Fruit fly (Drosophila melanogaster) whole organism, embryonic: ENCODE measurements around the gene CG4982.
A peak's percentile ranks its signal among the peaks of the same experiment; 100 is the strongest.

Experiments
- Blimp-1 ChIP-seq: fragments of 200-800 bp; sonication (Bioruptor generic); optimal IDR thresholded peaks from 3 replicates; lab custom pipeline; 2018; ENCODE audit warnings: missing biosample characterization, missing genetic modification characterization, mild to moderate bottlenecking, moderate library complexity, missing genetic modification reagents
- CG13287 ChIP-seq: fragments of 200-800 bp; sonication (Bioruptor generic); IDR thresholded peaks from 2 replicates; pipeline ENCODE4 v1.3.6; 2022; ENCODE audit warnings: missing biosample characterization, missing genetic modification characterization; ENCODE audit not compliant: partially characterized antibody
- CG13775 ChIP-seq: fragments of 200-800 bp; sonication (Bioruptor generic); optimal IDR thresholded peaks from 3 replicates; lab custom pipeline; 2017; ENCODE audit warnings: missing biosample characterization, mild to moderate bottlenecking, missing genetic modification characterization
- CG14441 ChIP-seq: fragments of 200-800 bp; sonication (Bioruptor generic); IDR thresholded peaks from 2 replicates; pipeline ENCODE4 v1.3.6; 2022; ENCODE audit warnings: missing biosample characterization, missing genetic modification characterization
- CG15011 ChIP-seq: fragments of 200-800 bp; sonication (Bioruptor generic); optimal IDR thresholded peaks from 3 replicates; lab custom pipeline; 2018; ENCODE audit warnings: missing biosample characterization, mild to moderate bottlenecking, missing genetic modification characterization
- CG18764 ChIP-seq: fragments of 200-800 bp; sonication (Bioruptor generic); optimal IDR thresholded peaks from 3 replicates; lab custom pipeline; 2016; ENCODE audit warnings: missing biosample characterization, missing genetic modification characterization
- CG2120 ChIP-seq: fragments of 200-800 bp; sonication (Bioruptor generic); optimal IDR thresholded peaks from 3 replicates; lab custom pipeline; 2016; ENCODE audit warnings: missing biosample characterization, missing genetic modification characterization
- CG2712 ChIP-seq: fragments of 200-800 bp; optimal IDR thresholded peaks from 3 replicates; lab custom pipeline; 2019; ENCODE audit warnings: missing biosample characterization, mild to moderate bottlenecking, missing genetic modification characterization, moderate library complexity
- CG3065 ChIP-seq: fragments of 200-800 bp; sonication (Bioruptor generic); optimal IDR thresholded peaks from 2 replicates; lab custom pipeline; 2016; ENCODE audit warnings: missing biosample characterization, missing genetic modification characterization
- CG31365 ChIP-seq: fragments of 200-800 bp; sonication (Bioruptor generic); optimal IDR thresholded peaks from 2 replicates; lab custom pipeline; 2018; ENCODE audit warnings: missing biosample characterization, mild to moderate bottlenecking, missing genetic modification characterization
- CG31441 ChIP-seq: fragments of 200-800 bp; sonication (Bioruptor generic); IDR thresholded peaks from 2 replicates; pipeline ENCODE4 v1.3.6; 2022; ENCODE audit warnings: missing biosample characterization, missing genetic modification characterization
- CG42726 ChIP-seq: fragments of 200-800 bp; sonication (Bioruptor generic); IDR thresholded peaks from 2 replicates; pipeline ENCODE4 v1.3.6; 2022; ENCODE audit warnings: missing biosample characterization, missing genetic modification characterization; ENCODE audit not compliant: partially characterized antibody
- CG43689 ChIP-seq: fragments of 200-800 bp; sonication (Bioruptor generic); IDR thresholded peaks from 2 replicates; pipeline ENCODE4 v1.3.6; 2022; ENCODE audit warnings: missing biosample characterization, missing genetic modification characterization
- CG5245 ChIP-seq: fragments of 200-800 bp; sonication (Bioruptor generic); optimal IDR thresholded peaks from 3 replicates; lab custom pipeline; 2016; ENCODE audit warnings: missing biosample characterization, missing genetic modification characterization
- CG7271 ChIP-seq: fragments of 200-800 bp; sonication (Bioruptor generic); optimal IDR thresholded peaks from 2 replicates; lab custom pipeline; 2018; ENCODE audit warnings: missing biosample characterization, mild to moderate bottlenecking, missing genetic modification characterization, moderate library complexity
- CG8089 ChIP-seq: fragments of 200-800 bp; sonication (Bioruptor generic); optimal IDR thresholded peaks from 3 replicates; lab custom pipeline; 2016; ENCODE audit warnings: missing biosample characterization, missing genetic modification characterization
- CG8290 ChIP-seq, 3 experiments: fragments of 200-800 bp; sonication (Bioruptor generic); optimal IDR thresholded peaks; 2 replicates each; lab custom pipeline; 2016 to 2019; ENCODE audit warnings: missing biosample characterization in 3 of 3, missing genetic modification characterization in 3 of 3, mild to moderate bottlenecking in 2 of 3, moderate library complexity in 1 of 3
- CG8388 ChIP-seq: fragments of 200-800 bp; sonication (Bioruptor generic); optimal IDR thresholded peaks from 2 replicates; lab custom pipeline; 2019; ENCODE audit warnings: missing biosample characterization, mild to moderate bottlenecking, missing genetic modification characterization, moderate library complexity
- Dip3 ChIP-seq: fragments of 200-800 bp; sonication (Bioruptor generic); optimal IDR thresholded peaks from 3 replicates; lab custom pipeline; 2016; ENCODE audit warnings: missing biosample characterization, missing genetic modification characterization
- Drgx ChIP-seq: fragments of 200-800 bp; sonication (Bioruptor generic); IDR thresholded peaks from 2 replicates; pipeline ENCODE4 v1.3.6; 2022; ENCODE audit warnings: missing biosample characterization, missing genetic modification characterization
- E2f2 ChIP-seq: fragments of 200-800 bp; sonication (Bioruptor generic); IDR thresholded peaks from 2 replicates; pipeline ENCODE4 v1.3.6; 2022; ENCODE audit warnings: missing biosample characterization, missing genetic modification characterization
- Lim3 ChIP-seq: fragments of 200-800 bp; sonication (Bioruptor generic); IDR thresholded peaks from 2 replicates; pipeline ENCODE4 v1.3.6; 2022; ENCODE audit warnings: missing biosample characterization, missing genetic modification characterization
- MTF-1 ChIP-seq: fragments of 200-800 bp; sonication (Bioruptor generic); optimal IDR thresholded peaks from 2 replicates; lab custom pipeline; 2018; ENCODE audit warnings: missing biosample characterization, mild to moderate bottlenecking, missing genetic modification characterization, borderline replicate concordance
- Oaz ChIP-seq: fragments of 200-800 bp; sonication (Bioruptor generic); IDR thresholded peaks from 2 replicates; pipeline ENCODE4 v1.3.6; 2022; ENCODE audit warnings: missing biosample characterization, missing genetic modification characterization
- bsh ChIP-seq, 2 experiments: fragments of 200-800 bp; sonication (Bioruptor generic); optimal IDR thresholded peaks; 2 replicates each; lab custom pipeline; 2017 to 2018; ENCODE audit warnings: mild to moderate bottlenecking in 2 of 2, missing biosample characterization in 2 of 2, missing genetic modification characterization in 2 of 2, moderate library complexity in 1 of 2
- cato ChIP-seq: fragments of 200-800 bp; sonication (Bioruptor generic); optimal IDR thresholded peaks from 2 replicates; lab custom pipeline; 2016; ENCODE audit warnings: missing biosample characterization, missing genetic modification characterization, borderline replicate concordance
- chinmo ChIP-seq: fragments of 200-800 bp; sonication (Bioruptor generic); IDR thresholded peaks from 4 replicates; pipeline ENCODE4 v1.3.6; 2022; ENCODE audit warnings: missing biosample characterization, missing genetic modification characterization; ENCODE audit not compliant: partially characterized antibody
- hb ChIP-seq: fragments of 200-800 bp; sonication (Bioruptor generic); IDR thresholded peaks from 3 replicates; pipeline ENCODE4 v1.3.6; 2022; ENCODE audit warnings: missing biosample characterization, missing genetic modification characterization; ENCODE audit not compliant: partially characterized antibody
- kah ChIP-seq: fragments of 200-800 bp; sonication (Bioruptor generic); optimal IDR thresholded peaks from 2 replicates; lab custom pipeline; 2018; ENCODE audit warnings: missing biosample characterization, mild to moderate bottlenecking, missing genetic modification characterization
- nom ChIP-seq: fragments of 200-800 bp; sonication (Bioruptor generic); optimal IDR thresholded peaks from 2 replicates; lab custom pipeline; 2017; ENCODE audit warnings: missing biosample characterization, missing genetic modification characterization, mild to moderate bottlenecking, moderate library complexity, missing genetic modification reagents
- otp ChIP-seq: fragments of 200-800 bp; sonication (Bioruptor generic); IDR thresholded peaks from 3 replicates; pipeline ENCODE4, ENCODE4 v1.3.6; 2022; ENCODE audit warnings: missing biosample characterization, missing genetic modification characterization
- rib ChIP-seq: fragments of 200-800 bp; sonication (Bioruptor generic); IDR thresholded peaks from 2 replicates; pipeline ENCODE4 v1.3.6; 2022; ENCODE audit warnings: missing biosample characterization, missing genetic modification characterization
- sug ChIP-seq: fragments of 200-800 bp; optimal IDR thresholded peaks from 2 replicates; lab custom pipeline; 2019; ENCODE audit warnings: missing biosample characterization, mild to moderate bottlenecking, missing genetic modification characterization, moderate library complexity
- vvl ChIP-seq: fragments of 200-800 bp; sonication (Bioruptor generic); IDR thresholded peaks from 2 replicates; pipeline ENCODE4 v1.3.6; 2022; ENCODE audit warnings: missing biosample characterization, missing genetic modification characterization

CG4982 gene

DNA sequence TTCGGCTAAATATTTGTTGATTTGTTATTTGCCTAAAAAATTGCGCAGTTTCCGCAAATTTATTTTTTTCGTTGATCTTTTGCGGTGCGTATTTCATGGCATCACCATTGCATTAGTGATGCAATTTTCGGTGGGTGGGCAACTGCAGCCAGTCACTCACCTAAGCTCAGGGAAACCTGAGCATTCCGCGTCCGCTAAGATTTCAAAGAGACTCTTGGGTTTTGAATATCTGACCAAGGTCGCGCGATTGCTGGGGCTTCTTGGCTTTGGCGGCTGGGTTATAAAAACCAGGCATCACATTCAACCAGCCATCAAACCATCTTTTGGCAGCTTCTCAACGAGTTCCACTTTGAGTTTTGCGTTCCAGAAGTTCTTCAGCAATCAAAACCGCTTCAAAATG, 38.8 kb upstream of the CG4982 start, which contains the start of gene CG13071:
Gene CG13071 (plus strand): TSS at position 301 of the 400 bp plus-strand sequence.
- no peak for TF ChIP-seq CG13287 (GFP tag; lab: Robert Waterston, UW)
- no peak for TF ChIP-seq Drgx
- TF ChIP-seq CG8388 (GFP tag; lab: Kevin White, UChicago), result no peak
- no peak for TF ChIP-seq Dip3 (GFP tag; lab: Kevin White, UChicago)
- TF ChIP-seq CG42726 (GFP tag; lab: Robert Waterston, UW), result no peak
- no peak for TF ChIP-seq CG8290 (GFP tag; optimal IDR thresholded peaks at IDR 0.05; lab: Kevin White, UChicago)
- no peak for TF ChIP-seq CG8290 (tag; optimal IDR thresholded peaks at IDR 0.05; lab: Kevin White, UChicago)
- TF ChIP-seq CG13775, result no peak
- no peak for TF ChIP-seq Lim3
- TF ChIP-seq CG2712 (tag; lab: Kevin White, UChicago), result no peak
- TF ChIP-seq CG7271 (tag; lab: Kevin White, UChicago), result no peak
- no peak for TF ChIP-seq kah (GFP tag; lab: Kevin White, UChicago)
- TF ChIP-seq CG8089 (GFP tag; lab: Kevin White, UChicago), result no peak

DNA sequence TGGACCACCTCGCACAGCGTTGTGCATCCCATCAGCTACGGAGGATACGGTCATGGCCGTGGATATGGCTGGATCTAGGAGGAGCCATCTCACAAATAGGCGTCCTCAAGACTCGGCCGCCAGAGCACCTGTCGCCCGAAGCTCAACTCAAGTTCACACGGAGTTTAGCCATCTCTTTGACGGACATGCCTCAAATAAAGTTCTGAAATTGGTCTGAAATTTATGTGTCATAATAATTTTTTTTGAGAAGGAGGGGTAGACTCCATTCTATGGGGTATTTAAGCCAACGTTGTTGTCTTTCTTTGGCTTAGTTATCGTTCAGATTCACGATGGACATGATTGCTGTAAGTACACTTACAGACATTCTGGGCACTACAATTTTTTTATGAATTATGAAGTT, 38.2 kb upstream of the CG4982 start, which contains the start of gene CG13070:
Gene CG13070 (plus strand): TSS at position 301 of the 400 bp plus-strand sequence.
- TF ChIP-seq bsh (GFP tag; optimal IDR thresholded peaks at IDR 0.05; lab: Kevin White, UChicago) (no peak), CG7271 (tag; lab: Kevin White, UChicago) (no peak), CG3065 (GFP tag; lab: Kevin White, UChicago) (no peak), CG43689 (no peak)

DNA sequence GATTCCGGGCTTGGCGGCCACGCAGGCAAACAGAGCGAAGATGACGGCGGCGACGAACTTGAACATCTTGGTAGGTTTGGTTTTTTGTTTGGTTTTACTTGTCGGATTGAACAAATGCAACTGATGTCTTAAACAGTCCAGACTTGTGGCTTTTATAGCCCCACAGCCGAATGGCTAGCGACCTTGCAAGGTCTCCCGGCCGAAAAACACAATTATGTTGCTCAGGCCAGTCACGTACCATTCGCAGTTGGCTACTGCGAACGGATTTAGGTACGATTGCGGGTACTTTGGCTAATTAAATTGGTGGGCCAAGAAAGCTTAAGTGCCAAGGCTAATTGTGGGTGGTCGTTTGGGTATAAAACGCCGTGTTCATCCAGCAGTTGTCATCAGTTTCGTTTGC, 36.3 kb upstream of the CG4982 start, which contains the start of the genes CG13051 and CG13069:
Gene CG13051 (minus strand): TSS at position 101 of the 400 bp plus-strand sequence.
Gene CG13069 (plus strand): TSS at position 386 of the 400 bp plus-strand sequence.
- TF ChIP-seq Oaz (GFP tag; lab: Robert Waterston, UW) (no peak), chinmo (0 out of 4 replicates have a peak, but pooled peaks have one; percentile 15)

DNA sequence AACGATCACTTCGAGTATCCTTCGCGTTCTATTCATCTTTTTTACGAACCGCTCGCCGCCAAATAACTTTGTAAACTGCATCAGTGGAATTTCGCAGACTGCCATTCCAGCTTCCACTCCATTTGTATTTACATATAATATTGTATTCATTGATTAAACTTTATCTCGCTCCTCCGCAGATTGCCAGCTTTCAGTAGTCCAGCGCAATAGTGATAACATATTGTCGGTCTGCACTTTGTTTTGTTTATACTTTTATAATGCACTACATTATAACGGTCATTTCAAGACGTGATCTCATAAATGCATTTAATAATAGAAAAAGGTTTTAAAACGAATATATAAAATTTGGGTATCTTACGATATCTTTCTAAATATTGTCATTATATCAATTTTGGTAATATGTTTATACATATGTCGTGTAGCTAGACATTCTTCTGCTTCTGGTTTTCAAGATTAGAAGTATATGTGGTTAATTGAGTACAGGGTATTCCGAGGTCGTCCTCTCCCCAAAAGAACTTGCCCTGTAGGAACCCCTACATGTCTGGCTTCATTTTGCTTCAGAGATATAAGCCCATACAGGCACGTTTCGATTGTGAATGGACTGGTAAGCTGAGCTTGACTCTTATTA, 33.0 kb upstream of the CG4982 start, which contains the start of gene CG4950:
Gene CG4950 (minus strand): TSS at position 51 of the 628 bp plus-strand sequence.
- peak; percentile 15 for TF ChIP-seq nom (GFP tag; lab: Kevin White, UChicago)
- peak in 1 of 2 experiments; percentile 9 for TF ChIP-seq bsh (GFP tag; optimal IDR thresholded peaks at IDR 0.05; lab: Kevin White, UChicago)
- no peak for TF ChIP-seq CG14441 (GFP tag; lab: Robert Waterston, UW)
- TF ChIP-seq sug (tag; lab: Kevin White, UChicago), result no peak
- TF ChIP-seq Dip3 (GFP tag; lab: Kevin White, UChicago), result no peak

dm6 chr3L:16269092-16269491, 32.2 kb upstream of the CG4982 start, which contains the start of gene CG13068:
CG13068 (plus strand) TSS chr3L:16269392.
- no peak for TF ChIP-seq CG2120 (GFP tag; lab: Kevin White, UChicago)
- TF ChIP-seq vvl (GFP tag; lab: Robert Waterston, UW), result 0 out of 2 replicates have a peak, but pooled peaks have one; percentile 39
- 0 out of 3 replicates have a peak, but pooled peaks have one; percentile 16 for TF ChIP-seq hb
- no peak for TF ChIP-seq CG15011 (GFP tag; lab: Kevin White, UChicago)

dm6 chr3L:16270802-16271332, 30.4 kb upstream of the CG4982 start, which contains the start of the genes CG34248 and CG13067:
CG34248 (minus strand) TSS chr3L:16270902.
CG13067 (plus strand) TSS chr3L:16271282.
- TF ChIP-seq otp (GFP tag; lab: Robert Waterston, UW) (no peak), rib (GFP tag; lab: Robert Waterston, UW) (no peak), E2f2 (GFP tag; lab: Robert Waterston, UW) (no peak), cato (no peak), CG31441 (GFP tag; lab: Robert Waterston, UW) (no peak), Blimp-1 (GFP tag; lab: Kevin White, UChicago) (peak; percentile 80), CG5245 (GFP tag; lab: Kevin White, UChicago) (no peak), vvl (GFP tag; lab: Robert Waterston, UW) (peak; percentile 25; the same call in 1 of the 2 replicates), MTF-1 (GFP tag; lab: Kevin White, UChicago) (no peak), CG31365 (tag; lab: Kevin White, UChicago) (no peak), CG18764 (GFP tag; lab: Kevin White, UChicago) (no peak)
